Worm (Caenorhabditis elegans) whole organism, L1 larva: ENCODE measurements around the gene F10G2.7.

Experiments
- lin-15B ChIP-seq: fragments of 150-350 bp; sonication (generic microtip); optimal IDR thresholded peaks from 3 replicates; lab custom pipeline; 2014; ENCODE audit warnings: missing biosample characterization, missing genetic modification characterization
- nhr-28 ChIP-seq: fragments of 150-350 bp; optimal IDR thresholded peaks from 2 replicates; lab custom pipeline; 2014; ENCODE audit warnings: missing biosample characterization, missing genetic modification characterization
- skn-1 ChIP-seq: fragments of 150-350 bp; optimal IDR thresholded peaks from 2 replicates; lab custom pipeline; 2014; ENCODE audit warnings: missing biosample characterization, missing genetic modification characterization

- no peak for TF ChIP-seq nhr-28
- TF ChIP-seq skn-1 (tag; lab: Kevin White, UChicago) = no peak
- no peak for TF ChIP-seq lin-15B
These were observed 38.7 kb downstream of the F10G2.7 start, which contains the start of gene F07G11.3 for ce11 chrV:7298463-7298862.
